Worm (Caenorhabditis elegans): Measurements from ENCODE around the gene F12A10.8.
A peak's percentile ranks its signal among the peaks of the same experiment; 100 is the strongest.

DNA sequence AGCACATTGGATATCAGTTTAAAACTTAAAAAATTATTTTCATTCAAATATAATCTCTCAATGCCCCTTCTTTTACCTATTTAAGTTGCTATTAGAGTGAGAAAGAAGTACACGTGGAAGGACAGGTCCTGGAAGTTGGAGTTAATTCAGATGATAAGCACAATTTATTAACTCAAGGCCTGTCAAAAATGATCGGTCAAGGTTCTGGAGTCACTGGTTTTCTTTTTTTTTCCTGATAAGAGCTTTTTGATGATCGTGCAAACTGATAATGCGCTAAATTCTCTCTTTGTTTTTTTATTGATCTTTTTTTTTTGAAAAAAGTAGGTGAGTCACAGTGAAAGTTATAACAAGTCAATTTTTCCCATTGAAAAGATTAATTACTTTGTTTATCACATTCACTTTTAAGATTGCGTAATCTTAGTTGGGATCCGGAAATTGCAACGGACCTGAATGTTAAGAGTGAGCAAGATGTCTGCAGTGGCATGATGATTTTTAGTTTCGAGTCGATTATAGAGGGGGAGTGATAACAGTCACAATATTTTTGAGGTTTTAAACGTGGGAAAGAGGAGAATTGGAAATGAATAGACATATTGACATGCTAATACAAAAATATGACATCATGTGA is 11.7 kb upstream of the F12A10.8 start:
- TF ChIP-seq ama-1 (optimal IDR thresholded peaks at IDR 0.05) (no peak), dmd-4 (tag; optimal IDR thresholded peaks at IDR 0.05) (no peak), unc-62 (GFP tag; optimal IDR thresholded peaks at IDR 0.05) (no peak), fos-1 (tag; optimal IDR thresholded peaks at IDR 0.05) (peak; percentile 91)
